Fruit fly (Drosophila melanogaster) whole organism, embryonic: ENCODE results near the gene endos.

ENCODE experiments used
- Atf6 ChIP-seq: fragments of 200-800 bp; sonication (Bioruptor generic); IDR thresholded peaks from 2 replicates; pipeline ENCODE4 v1.3.6; 2022; ENCODE audit warnings: missing biosample characterization, missing genetic modification characterization
- B-H2 ChIP-seq: fragments of 200-800 bp; sonication (Bioruptor generic); optimal IDR thresholded peaks from 2 replicates; lab custom pipeline; 2018; ENCODE audit warnings: missing biosample characterization, mild to moderate bottlenecking, missing genetic modification characterization
- CG10543 ChIP-seq: fragments of 200-800 bp; sonication (Bioruptor generic); optimal IDR thresholded peaks from 3 replicates; lab custom pipeline; 2017; ENCODE audit warnings: missing biosample characterization, mild to moderate bottlenecking, missing genetic modification characterization, moderate library complexity
- CG17912 ChIP-seq: fragments of 200-800 bp; sonication (Bioruptor generic); optimal IDR thresholded peaks from 2 replicates; lab custom pipeline; 2018; ENCODE audit warnings: missing biosample characterization, mild to moderate bottlenecking, missing genetic modification characterization
- CG2199 ChIP-seq: fragments of 200-800 bp; sonication (Bioruptor generic); IDR thresholded peaks from 3 replicates; pipeline ENCODE4 v1.3.6; 2022; ENCODE audit warnings: missing biosample characterization, missing genetic modification characterization
- CG6175 ChIP-seq: fragments of 200-800 bp; sonication (Bioruptor generic); IDR thresholded peaks from 3 replicates; pipeline ENCODE4 v1.3.6; 2022; ENCODE audit warnings: missing biosample characterization, missing genetic modification characterization
- CG7839 ChIP-seq: fragments of 200-800 bp; sonication (Bioruptor generic); optimal IDR thresholded peaks from 3 replicates; lab custom pipeline; 2018; ENCODE audit warnings: missing biosample characterization, mild to moderate bottlenecking, missing genetic modification characterization, moderate library complexity
- CG9817 ChIP-seq: fragments of 200-800 bp; sonication (Bioruptor generic); optimal IDR thresholded peaks from 2 replicates; lab custom pipeline; 2018; ENCODE audit warnings: missing biosample characterization, mild to moderate bottlenecking, missing genetic modification characterization, moderate library complexity
- Hr39 ChIP-seq: fragments of >200 bp; optimal IDR thresholded peaks from 2 replicates; lab custom pipeline; 2017
- Meics ChIP-seq: fragments of 200-800 bp; sonication (Bioruptor generic); optimal IDR thresholded peaks from 2 replicates; lab custom pipeline; 2017; ENCODE audit warnings: missing biosample characterization, mild to moderate bottlenecking, missing genetic modification characterization
- Sin3A ChIP-seq: fragments of >200 bp; optimal IDR thresholded peaks from 2 replicates; lab custom pipeline; 2018
- bbx ChIP-seq: fragments of 200-800 bp; sonication (Bioruptor generic); IDR thresholded peaks from 2 replicates; pipeline ENCODE4 v1.3.6; 2022; ENCODE audit warnings: missing biosample characterization, missing genetic modification characterization; ENCODE audit not compliant: partially characterized antibody
- ken ChIP-seq: fragments of 200-800 bp; sonication (Bioruptor generic); IDR thresholded peaks from 3 replicates; pipeline ENCODE4 v1.3.6; 2022; ENCODE audit warnings: missing biosample characterization, missing genetic modification characterization
- lab ChIP-seq: fragments of 200-800 bp; sonication (Bioruptor generic); optimal IDR thresholded peaks from 3 replicates; lab custom pipeline; 2017; ENCODE audit warnings: missing biosample characterization, missing genetic modification characterization, mild to moderate bottlenecking, moderate library complexity, missing genetic modification reagents
- mirr ChIP-seq: fragments of 200-800 bp; sonication (Bioruptor generic); optimal IDR thresholded peaks from 3 replicates; lab custom pipeline; 2018; ENCODE audit warnings: missing biosample characterization, mild to moderate bottlenecking, missing genetic modification characterization
- org-1 ChIP-seq: fragments of 200-800 bp; sonication (Bioruptor generic); optimal IDR thresholded peaks from 2 replicates; lab custom pipeline; 2017; ENCODE audit warnings: missing biosample characterization, missing genetic modification characterization
- pita ChIP-seq: fragments of 200-800 bp; sonication (Bioruptor generic); optimal IDR thresholded peaks from 2 replicates; lab custom pipeline; 2017; ENCODE audit warnings: missing biosample characterization, mild to moderate bottlenecking, missing genetic modification characterization

endos gene

DNA sequence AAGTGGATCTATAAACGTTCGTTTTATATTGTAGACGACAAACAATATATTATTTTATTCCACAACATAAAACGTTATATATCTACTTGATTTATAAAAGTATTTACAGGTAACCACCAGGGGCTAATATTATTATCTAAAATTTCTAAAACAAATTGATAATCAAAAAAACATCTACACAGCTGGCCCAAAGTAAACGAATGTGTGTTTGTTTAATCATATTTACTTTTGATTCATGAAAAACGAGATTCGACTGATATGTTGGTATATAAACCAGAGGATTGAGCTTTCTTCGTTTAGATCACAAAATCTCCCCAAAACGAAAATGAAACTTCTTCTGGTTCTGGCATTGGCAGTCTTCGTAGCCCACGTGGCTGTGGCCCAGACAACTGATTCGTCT lies 45.2 kb downstream of the endos start, which contains the start of gene CG17362 (continued):
- TF ChIP-seq CG6175 (GFP tag; lab: Robert Waterston, UW) (no peak), Meics (GFP tag; lab: Kevin White, UChicago) (peak; percentile 45), CG7839 (tag; lab: Kevin White, UChicago) (no peak), lab (GFP tag; lab: Kevin White, UChicago) (peak; percentile 80), B-H2 (peak; percentile 4), CG9817 (tag; lab: Kevin White, UChicago) (no peak), Sin3A (lab: Kevin White, UChicago) (no peak), org-1 (no peak), mirr (no peak), pita (GFP tag; lab: Kevin White, UChicago) (no peak), Atf6 (peak; percentile 21; the same call in 1 of the 2 replicates), CG2199 (GFP tag; lab: Robert Waterston, UW) (no peak), ken (no peak), CG10543 (GFP tag; lab: Kevin White, UChicago) (peak; percentile 17)

DNA sequence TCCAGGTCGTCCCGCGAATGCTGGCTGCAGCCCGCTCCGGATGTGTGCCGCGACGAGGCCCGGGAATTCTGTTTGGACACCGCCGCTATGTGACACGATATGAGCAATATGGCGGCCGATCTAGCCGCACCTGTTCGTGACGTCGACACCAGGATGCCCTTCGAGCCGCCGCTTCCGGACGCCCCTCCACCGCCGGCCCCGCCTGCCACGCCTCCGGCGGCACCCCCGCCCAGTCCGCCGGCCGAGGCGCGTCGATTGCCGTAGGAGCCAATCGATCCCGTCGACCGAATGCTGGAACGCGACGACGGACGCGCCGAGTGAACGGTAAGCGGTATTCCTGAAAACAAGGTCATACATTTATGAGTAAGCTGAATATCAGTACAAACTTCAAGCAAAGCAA lies 49.0 kb downstream of the endos start:
- TF ChIP-seq CG17912 (GFP tag; lab: Kevin White, UChicago), result no peak
- no peak for TF ChIP-seq bbx (GFP tag; lab: Robert Waterston, UW)
- peak; percentile 68 for TF ChIP-seq Hr39 (lab: Kevin White, UChicago)
- TF ChIP-seq, all 482 proteins: peak for 1
